Worm (Caenorhabditis elegans): ENCODE data around the gene C05D11.5.

Gene C05D11.5

DNA sequence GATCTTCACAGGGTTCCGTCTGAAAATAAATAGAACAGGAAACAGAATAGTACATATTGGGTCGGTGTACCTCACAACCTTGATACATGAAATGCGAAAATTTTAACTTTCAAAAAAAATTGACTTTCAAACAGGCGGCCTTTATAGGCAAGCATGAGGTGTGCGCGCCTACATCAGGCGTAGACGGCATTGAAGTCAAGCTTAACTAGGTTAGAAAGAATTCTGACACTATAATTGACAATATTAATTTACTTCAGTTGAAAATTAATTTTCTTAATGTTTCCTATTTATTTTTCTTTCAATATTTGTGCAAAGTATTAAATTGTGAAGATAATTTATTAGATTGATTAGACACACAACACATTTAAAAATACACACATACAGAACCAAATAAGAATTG lies at the start of gene C05D11.5:
TSS of gene C05D11.5 (minus strand) at position 101 of the 400 bp plus-strand sequence.
- no peak for TF ChIP-seq ceh-16 (tag; optimal IDR thresholded peaks at IDR 0.05)

DNA sequence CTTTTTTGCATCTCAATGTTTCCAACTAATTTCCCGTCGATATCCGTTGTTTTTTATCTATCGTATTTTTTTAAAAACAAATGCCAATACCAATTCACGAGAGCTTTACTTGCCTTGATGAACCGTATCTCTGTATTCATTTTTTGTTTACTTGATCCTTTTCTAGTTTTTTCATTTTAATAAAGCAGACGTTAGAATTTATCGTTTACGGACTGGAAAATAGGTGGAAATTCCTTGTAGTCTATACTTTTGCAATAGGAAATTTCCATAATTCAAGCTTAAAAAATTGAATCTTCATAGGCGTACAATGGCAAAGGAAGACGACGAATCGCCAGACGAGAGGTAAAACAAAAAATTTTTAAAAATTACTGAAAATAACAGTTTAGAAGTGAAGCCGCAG lies 48.0 kb upstream of the C05D11.5 start, which contains the start of gene algn-1:
TSS of gene algn-1 (plus strand) at position 301 of the 400 bp plus-strand sequence.
- TF ChIP-seq nfya-1 (tag; optimal IDR thresholded peaks at IDR 0.05; ENCODE audit: insufficient read depth): no peak
- no peak for TF ChIP-seq ceh-28 (tag; optimal IDR thresholded peaks at IDR 0.05)
- no peak for TF ChIP-seq pha-4 (tag; optimal IDR thresholded peaks at IDR 0.05)
- TF ChIP-seq elt-1 (tag; optimal IDR thresholded peaks at IDR 0.05): no peak
- TF ChIP-seq snpc-4 (tag; optimal IDR thresholded peaks at IDR 0.05): no peak
- TF ChIP-seq nhr-12 (tag; optimal IDR thresholded peaks at IDR 0.05): no peak
- TF ChIP-seq jun-1 (tag; optimal IDR thresholded peaks at IDR 0.05): no peak
- TF ChIP-seq ceh-16 (tag; optimal IDR thresholded peaks at IDR 0.05): no peak
- no peak for TF ChIP-seq aly-2 (tag; optimal IDR thresholded peaks at IDR 0.05)
- TF ChIP-seq unc-62 (GFP tag; optimal IDR thresholded peaks at IDR 0.05): no peak
- no peak for TF ChIP-seq nhr-67 (tag; optimal IDR thresholded peaks at IDR 0.05)

DNA sequence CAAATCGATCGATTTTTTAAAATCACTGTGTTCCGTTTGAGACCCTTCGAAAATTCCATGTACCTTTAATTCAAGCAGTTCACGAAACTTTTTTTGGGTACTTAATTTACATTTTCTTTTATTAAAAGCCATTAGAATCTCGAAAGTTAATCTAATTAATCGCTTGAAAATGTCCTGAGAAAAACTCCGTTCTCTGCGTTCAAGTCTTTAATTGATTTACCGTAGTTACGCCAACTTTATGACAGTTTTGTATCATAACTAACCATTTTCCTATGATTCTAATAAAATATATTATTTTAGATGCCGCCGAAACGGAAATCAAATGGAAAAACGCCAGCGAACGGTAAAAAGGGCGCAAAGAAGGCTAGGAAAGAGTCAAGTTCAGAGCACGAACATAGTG lies 42.4 kb upstream of the C05D11.5 start, which contains the start of gene jhdm-1:
TSS of gene jhdm-1 (plus strand) at position 301 of the 400 bp plus-strand sequence.
- no peak for TF ChIP-seq eor-1 (tag; optimal IDR thresholded peaks at IDR 0.05)
- TF ChIP-seq zag-1 (tag; optimal IDR thresholded peaks at IDR 0.05): no peak
- no peak for TF ChIP-seq lin-39 (tag; optimal IDR thresholded peaks at IDR 0.05)
- TF ChIP-seq jun-1 (tag; optimal IDR thresholded peaks at IDR 0.05): no peak
- no peak for TF ChIP-seq ztf-4 (tag; optimal IDR thresholded peaks at IDR 0.05)
- no peak for TF ChIP-seq ztf-11 (tag; optimal IDR thresholded peaks at IDR 0.05)
- TF ChIP-seq elt-3 (tag; optimal IDR thresholded peaks at IDR 0.05): no peak
- no peak for TF ChIP-seq nhr-11 (tag; optimal IDR thresholded peaks at IDR 0.05)
- no peak for TF ChIP-seq ama-1 (optimal IDR thresholded peaks at IDR 0.05)
- no peak for TF ChIP-seq nhr-25 (tag; optimal IDR thresholded peaks at IDR 0.05)
- TF ChIP-seq mml-1 (tag; optimal IDR thresholded peaks at IDR 0.05): no peak
- no peak for TF ChIP-seq ceh-28 (tag; optimal IDR thresholded peaks at IDR 0.05)
- TF ChIP-seq daf-12 (tag; optimal IDR thresholded peaks at IDR 0.05): no peak
- TF ChIP-seq hmg-11 (tag; optimal IDR thresholded peaks at IDR 0.05): no peak
- no peak for TF ChIP-seq nhr-76 (tag; optimal IDR thresholded peaks at IDR 0.05)
- no peak for TF ChIP-seq nhr-28 (tag; optimal IDR thresholded peaks at IDR 0.05)
- TF ChIP-seq nhr-67 (tag; optimal IDR thresholded peaks at IDR 0.05): no peak
- TF ChIP-seq nfya-1 (tag; optimal IDR thresholded peaks at IDR 0.05; ENCODE audit: insufficient read depth): no peak
- TF ChIP-seq sea-2 (GFP tag; optimal IDR thresholded peaks at IDR 0.05): no peak
- no peak for TF ChIP-seq pqm-1 (tag; optimal IDR thresholded peaks at IDR 0.05)

DNA sequence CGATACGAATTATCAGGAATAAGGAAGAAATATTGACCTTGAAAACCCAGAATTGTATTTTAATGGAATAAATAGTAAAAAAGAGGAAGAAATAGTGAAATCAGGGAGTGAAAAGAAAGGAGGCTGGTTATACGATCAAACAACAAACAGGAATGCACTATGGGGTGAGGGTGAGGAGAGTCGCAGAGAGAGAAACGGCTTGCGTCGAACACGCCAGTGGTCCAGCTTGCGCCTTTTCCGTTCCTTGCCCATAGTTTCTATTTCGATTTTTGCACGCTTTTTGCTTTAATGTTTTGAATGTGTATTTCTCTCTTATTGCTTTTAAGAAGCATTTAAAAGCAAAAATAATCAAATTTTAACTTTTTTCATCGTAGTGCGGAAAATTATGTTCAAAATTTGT lies 41.9 kb upstream of the C05D11.5 start:
- TF ChIP-seq nhr-25 (tag; optimal IDR thresholded peaks at IDR 0.05): peak; percentile 87
- TF ChIP-seq nhr-67 (tag; optimal IDR thresholded peaks at IDR 0.05): no peak
- TF ChIP-seq nhr-77 (tag; optimal IDR thresholded peaks at IDR 0.05): no peak
- TF ChIP-seq lin-39 (tag; optimal IDR thresholded peaks at IDR 0.05): peak; percentile 58
- peak; percentile 69 for TF ChIP-seq lsy-12 (tag; optimal IDR thresholded peaks at IDR 0.05)
- no peak for TF ChIP-seq fos-1 (tag; optimal IDR thresholded peaks at IDR 0.05)
- peak; percentile 63 for TF ChIP-seq jun-1 (tag; optimal IDR thresholded peaks at IDR 0.05)
- peak; percentile 8 for TF ChIP-seq egl-5 (tag; optimal IDR thresholded peaks at IDR 0.05)
- TF ChIP-seq ceh-28 (tag; optimal IDR thresholded peaks at IDR 0.05): peak; percentile 27
- TF ChIP-seq nhr-23 (tag; optimal IDR thresholded peaks at IDR 0.05): peak; percentile 90
- peak; percentile 20 for TF ChIP-seq tbx-2 (tag; optimal IDR thresholded peaks at IDR 0.05)
- peak; percentile 84 for TF ChIP-seq lin-15B (tag; optimal IDR thresholded peaks at IDR 0.05)
- peak; percentile 88 for TF ChIP-seq snpc-4 (tag; optimal IDR thresholded peaks at IDR 0.05)
- no peak for TF ChIP-seq fkh-10 (GFP tag; optimal IDR thresholded peaks at IDR 0.05)
- peak; percentile 84 for TF ChIP-seq pha-4 (tag; optimal IDR thresholded peaks at IDR 0.05)
- peak; percentile 64 for TF ChIP-seq R02D3.7 (tag; optimal IDR thresholded peaks at IDR 0.05)
- peak; percentile 32 for TF ChIP-seq ama-1 (optimal IDR thresholded peaks at IDR 0.05)
- TF ChIP-seq ceh-82 (tag; optimal IDR thresholded peaks at IDR 0.05): peak; percentile 0
- TF ChIP-seq nhr-237 (tag; optimal IDR thresholded peaks at IDR 0.05): no peak
- TF ChIP-seq nhr-11 (tag; optimal IDR thresholded peaks at IDR 0.05): peak; percentile 29
- TF ChIP-seq unc-62 (GFP tag; optimal IDR thresholded peaks at IDR 0.05): no peak
- peak; percentile 60 for TF ChIP-seq egl-27 (tag; optimal IDR thresholded peaks at IDR 0.05)
- peak; percentile 81 for TF ChIP-seq nfya-1 (tag; optimal IDR thresholded peaks at IDR 0.05; ENCODE audit: insufficient read depth)
- TF ChIP-seq mdl-1 (tag; optimal IDR thresholded peaks at IDR 0.05): peak; percentile 0
- peak; percentile 94 for TF ChIP-seq hmg-11 (tag; optimal IDR thresholded peaks at IDR 0.05)
- peak; percentile 73 for TF ChIP-seq nhr-43 (tag; optimal IDR thresholded peaks at IDR 0.05; ENCODE audit: poor library complexity, severe bottlenecking)
- peak; percentile 82 for TF ChIP-seq pqm-1 (tag; optimal IDR thresholded peaks at IDR 0.05)
- no peak for TF ChIP-seq skn-1 (tag; optimal IDR thresholded peaks at IDR 0.05)
- no peak for TF ChIP-seq nhr-28 (tag; optimal IDR thresholded peaks at IDR 0.05)
- peak; percentile 61 for TF ChIP-seq elt-2 (tag; optimal IDR thresholded peaks at IDR 0.05)
- TF ChIP-seq ztf-4 (tag; optimal IDR thresholded peaks at IDR 0.05): no peak

Measured in whole organism, L3 larva.